Worm (Caenorhabditis elegans) whole organism, early embryonic: Measurements from ENCODE around the gene ZK795.2.

Experiments used
- ceh-36 ChIP-seq: sonication (generic microtip); optimal IDR thresholded peaks from 2 replicates; lab custom pipeline; 2016; ENCODE audit warnings: missing genetic modification characterization, inconsistent platforms, missing compliant biosample characterization
- tbx-37 ChIP-seq: fragments of 200-800 bp; sonication (Bioruptor generic); conservative IDR thresholded peaks from 2 replicates; pipeline ENCODE4 v1.3.6; 2022; ENCODE audit warnings: missing genetic modification reagents, missing genetic modification characterization, missing compliant biosample characterization

- TF ChIP-seq ceh-36 (tag; lab: Kevin White, UChicago) = no peak
- no peak for TF ChIP-seq tbx-37
Observed at ce11 chrIV:12573068-12573467, 14.3 kb upstream of the ZK795.2 start, which contains the start of gene K08E7.5.
